Worm (Caenorhabditis elegans) whole organism, L4 larva: ENCODE measurements around the gene Y48A6B.3.
"Not testable (repeated sequence)": the region's sequence is repeated elsewhere in the genome, so short reads cannot be mapped to it uniquely, and the experiment has no call there.

Experiments
- D1046.2 ChIP-seq: fragments of 200-800 bp; sonication (Bioruptor generic); IDR thresholded peaks from 2 replicates; pipeline ENCODE4 v1.3.6; 2022; ENCODE audit warnings: missing genetic modification characterization, missing compliant biosample characterization
- F10B5.3 ChIP-seq: sonication (generic microtip); optimal IDR thresholded peaks from 2 replicates; lab custom pipeline; 2016; ENCODE audit warnings: mild to moderate bottlenecking, missing genetic modification characterization, missing compliant biosample characterization
- T20F7.1 ChIP-seq: fragments of 200-800 bp; sonication (Bioruptor generic); optimal IDR thresholded peaks from 2 replicates; lab custom pipeline; 2018; ENCODE audit warnings: mild to moderate bottlenecking, missing genetic modification characterization, missing compliant biosample characterization
- T26A8.4 ChIP-seq: fragments of 200-800 bp; sonication (Bioruptor generic); IDR thresholded peaks from 2 replicates; pipeline ENCODE4 v1.3.6; 2022; ENCODE audit warnings: missing genetic modification characterization, missing compliant biosample characterization
- aha-1 ChIP-seq: fragments of 150-350 bp; peaks from one replicate; lab custom pipeline; 2014; ENCODE audit warnings: missing biosample characterization, missing genetic modification characterization
- attf-4 ChIP-seq: sonication (generic microtip); optimal IDR thresholded peaks from 3 replicates; lab custom pipeline; 2017; ENCODE audit warnings: missing biosample characterization, missing genetic modification characterization
- ceh-82 ChIP-seq: sonication (generic microtip); optimal IDR thresholded peaks from 2 replicates; lab custom pipeline; 2017; ENCODE audit warnings: missing biosample characterization, missing genetic modification characterization
- ctbp-1 ChIP-seq: fragments of 200-800 bp; sonication (Bioruptor generic); IDR thresholded peaks from 2 replicates; pipeline ENCODE4 v1.3.6; 2022; ENCODE audit warnings: missing genetic modification reagents, missing genetic modification characterization, missing compliant biosample characterization
- daf-16 ChIP-seq, 3 experiments: sonication (generic microtip); optimal IDR thresholded peaks; 2 replicates each; lab custom pipeline; 2016 to 2017; ENCODE audit warnings: missing genetic modification characterization in 3 of 3, missing genetic modification reagents in 3 of 3, mild to moderate bottlenecking in 2 of 3, missing compliant biosample characterization in 2 of 3, missing biosample characterization in 1 of 3, moderate library complexity in 1 of 3
- dmd-8 ChIP-seq: fragments of 200-800 bp; sonication (Bioruptor generic); IDR thresholded peaks from 2 replicates; pipeline ENCODE4 v1.3.6; 2022; ENCODE audit warnings: missing genetic modification characterization, missing compliant biosample characterization
- dve-1 ChIP-seq: sonication (generic microtip); optimal IDR thresholded peaks from 2 replicates; lab custom pipeline; 2017; ENCODE audit warnings: antibody characterized with exemption, mild to moderate bottlenecking, missing genetic modification characterization, missing compliant biosample characterization; ENCODE audit not compliant: insufficient read depth
- egl-27 ChIP-seq: sonication (generic microtip); optimal IDR thresholded peaks from 3 replicates; lab custom pipeline; 2017; ENCODE audit warnings: missing biosample characterization, missing genetic modification reagents, missing genetic modification characterization
- egl-43 ChIP-seq: fragments of 200-800 bp; sonication (Bioruptor generic); IDR thresholded peaks from 2 replicates; pipeline ENCODE4 v1.3.6; 2022; ENCODE audit warnings: missing genetic modification reagents, missing genetic modification characterization, missing compliant biosample characterization
- fos-1 ChIP-seq: fragments of 150-350 bp; optimal IDR thresholded peaks from 2 replicates; lab custom pipeline; 2014; ENCODE audit warnings: missing biosample characterization, missing genetic modification characterization
- hif-1 ChIP-seq, 2 experiments: sonication (generic microtip); optimal IDR thresholded peaks; 2 replicates each; lab custom pipeline; 2016 to 2017; ENCODE audit warnings: missing compliant biosample characterization in 2 of 2, missing genetic modification characterization in 2 of 2, missing genetic modification reagents in 2 of 2, missing genotype in 2 of 2, mild to moderate bottlenecking in 1 of 2
- lim-7 ChIP-seq: fragments of 200-800 bp; sonication (Bioruptor generic); IDR thresholded peaks from 2 replicates; pipeline ENCODE4 v1.3.6; 2022; ENCODE audit warnings: missing genetic modification characterization, missing compliant biosample characterization
- lin-13 ChIP-seq: fragments of 150-350 bp; optimal IDR thresholded peaks from 2 replicates; lab custom pipeline; 2014; ENCODE audit warnings: missing biosample characterization, missing genetic modification reagents, missing genetic modification characterization
- lin-38 ChIP-seq: fragments of 200-800 bp; sonication (Bioruptor generic); IDR thresholded peaks from 2 replicates; pipeline ENCODE4 v1.3.6; 2022; ENCODE audit warnings: missing genetic modification reagents, missing genetic modification characterization, missing compliant biosample characterization
- lin-39 ChIP-seq: fragments of 150-350 bp; optimal IDR thresholded peaks from 2 replicates; lab custom pipeline; 2014; ENCODE audit warnings: missing biosample characterization, missing genetic modification reagents, missing genetic modification characterization
- lir-3 ChIP-seq: sonication (generic microtip); optimal IDR thresholded peaks from 2 replicates; lab custom pipeline; 2016; ENCODE audit warnings: mild to moderate bottlenecking, missing genetic modification characterization, missing compliant biosample characterization
- madf-5 ChIP-seq, 2 experiments: fragments of 200-800 bp; sonication (Bioruptor generic); IDR thresholded peaks; 2 replicates each; pipeline ENCODE4 v1.3.6; 2022; ENCODE audit warnings: missing compliant biosample characterization in 2 of 2, missing genetic modification characterization in 2 of 2
- madf-9 ChIP-seq: fragments of 200-800 bp; sonication (Bioruptor generic); conservative IDR thresholded peaks from 2 replicates; pipeline ENCODE4 v1.3.6; 2022; ENCODE audit warnings: missing genetic modification reagents, missing genetic modification characterization, missing compliant biosample characterization
- mdl-1 ChIP-seq, 2 experiments: fragments of 150-350 bp in 1 of 2; sonication (generic microtip) in 1 of 2; optimal IDR thresholded peaks; 2 replicates each; lab custom pipeline; 2014 to 2017; ENCODE audit warnings: missing biosample characterization in 2 of 2, missing genetic modification characterization in 2 of 2
- mep-1 ChIP-seq: fragments of 150-350 bp; sonication (generic microtip); optimal IDR thresholded peaks from 3 replicates; lab custom pipeline; 2014; ENCODE audit warnings: missing biosample characterization, missing genetic modification characterization
- mxl-2 ChIP-seq: fragments of 200-800 bp; sonication (Bioruptor generic); conservative IDR thresholded peaks from 2 replicates; pipeline ENCODE4 v1.3.6; 2022; ENCODE audit warnings: missing genetic modification reagents, missing genetic modification characterization, missing compliant biosample characterization
- nhr-11 ChIP-seq: fragments of 150-350 bp; optimal IDR thresholded peaks from 2 replicates; lab custom pipeline; 2014; ENCODE audit warnings: missing biosample characterization, missing genetic modification characterization
- nhr-41 ChIP-seq: fragments of 200-800 bp; sonication (Bioruptor generic); IDR thresholded peaks from 2 replicates; pipeline ENCODE4 v1.3.6; 2022; ENCODE audit warnings: missing genetic modification reagents, missing genetic modification characterization, missing compliant biosample characterization
- nhr-77 ChIP-seq: fragments of 150-350 bp; optimal IDR thresholded peaks from 2 replicates; lab custom pipeline; 2014; ENCODE audit warnings: missing biosample characterization, missing genetic modification characterization
- pha-4 ChIP-seq, 2 experiments: fragments of 150-350 bp in 1 of 2; fragments of 200-800 bp in 1 of 2; sonication (Bioruptor generic) in 1 of 2; IDR thresholded peaks in 1 of 2; optimal IDR thresholded peaks in 1 of 2; 2 replicates each; pipeline versions ENCODE4 v1.3.6 to Lab custom; 2014 to 2022; ENCODE audit warnings: missing genetic modification characterization in 2 of 2, missing genetic modification reagents in 2 of 2, missing biosample characterization in 1 of 2, missing compliant biosample characterization in 1 of 2
- pqm-1 ChIP-seq: sonication (generic microtip); optimal IDR thresholded peaks from 2 replicates; lab custom pipeline; 2017; ENCODE audit warnings: missing biosample characterization, missing genetic modification characterization
- set-16 ChIP-seq: fragments of 200-800 bp; sonication (Bioruptor generic); IDR thresholded peaks from 2 replicates; pipeline ENCODE4 v1.3.6; 2022; ENCODE audit warnings: missing genetic modification reagents, missing genetic modification characterization, missing compliant biosample characterization
- tag-97 ChIP-seq: fragments of 200-800 bp; sonication (Bioruptor generic); IDR thresholded peaks from 2 replicates; pipeline ENCODE4 v1.3.6; 2022; ENCODE audit warnings: missing genetic modification characterization, missing compliant biosample characterization
- tra-1 ChIP-seq: fragments of 200-800 bp; sonication (Bioruptor generic); IDR thresholded peaks from 2 replicates; pipeline ENCODE4 v1.3.6; 2022; ENCODE audit warnings: missing genetic modification reagents, missing genetic modification characterization, missing compliant biosample characterization
- unc-130 ChIP-seq: sonication (generic microtip); optimal IDR thresholded peaks from 2 replicates; lab custom pipeline; 2016; ENCODE audit warnings: missing genetic modification reagents, missing genetic modification characterization, missing compliant biosample characterization
- unc-62 ChIP-seq, 3 experiments: fragments of 150-350 bp in 1 of 3; sonication (generic microtip); optimal IDR thresholded peaks in 2 of 3; peaks in 1 of 3; 1 replicate in 1 of 3; 2 replicates in 2 of 3; lab custom pipeline; 2014 to 2017; ENCODE audit warnings: missing biosample characterization in 3 of 3, missing genetic modification characterization in 3 of 3, missing genetic modification reagents in 3 of 3, missing genotype in 1 of 3
- zip-11 ChIP-seq: fragments of 200-800 bp; sonication (Bioruptor generic); IDR thresholded peaks from 2 replicates; pipeline ENCODE4 v1.3.6; 2022; ENCODE audit warnings: missing genetic modification characterization, missing compliant biosample characterization
- zip-2 ChIP-seq: fragments of 150-350 bp; optimal IDR thresholded peaks from 2 replicates; lab custom pipeline; 2014; ENCODE audit warnings: missing biosample characterization, missing genetic modification characterization

Gene Y48A6B.3

ce11 chrIII:10976580-10976979 lies 31.4 kb upstream of the Y48A6B.3 start:
- TF ChIP-seq dve-1 (tag; lab: Kevin White, UChicago): no peak
- TF ChIP-seq mep-1 (tag; lab: Kevin White, UChicago): no peak
- TF ChIP-seq nhr-11 (tag; lab: Kevin White, UChicago): no peak
- no peak for TF ChIP-seq lir-3
- no peak for TF ChIP-seq daf-16 (GFP tag; optimal IDR thresholded peaks at IDR 0.05; lab: Kevin White, UChicago)
- TF ChIP-seq daf-16 (tag; optimal IDR thresholded peaks at IDR 0.05; lab: Kevin White, UChicago): no peak
- no peak for TF ChIP-seq attf-4
- TF ChIP-seq fos-1 (tag; lab: Kevin White, UChicago): no peak
- no peak for TF ChIP-seq ctbp-1 (GFP tag; lab: Robert Waterston, UW)
- no peak for TF ChIP-seq egl-27
- no peak for TF ChIP-seq lin-13 (GFP tag; lab: Kevin White, UChicago)
- no peak for TF ChIP-seq mdl-1 (tag; optimal IDR thresholded peaks at IDR 0.05; lab: Kevin White, UChicago)
- no peak for TF ChIP-seq ceh-82
- TF ChIP-seq T20F7.1: no peak
- TF ChIP-seq zip-2 (tag; lab: Kevin White, UChicago): no peak
- TF ChIP-seq unc-62 (GFP tag; optimal IDR thresholded peaks at IDR 0.05 in 1 of 2; lab: Kevin White, UChicago): no peak
- TF ChIP-seq unc-62 (tag; optimal IDR thresholded peaks at IDR 0.05; lab: Kevin White, UChicago): no peak
- TF ChIP-seq hif-1 (tag; optimal IDR thresholded peaks at IDR 0.05; lab: Kevin White, UChicago): no peak
- no peak for TF ChIP-seq pha-4 (GFP tag; IDR thresholded peaks at IDR 0.05; lab: Robert Waterston, UW)
- no peak for TF ChIP-seq pha-4 (tag; optimal IDR thresholded peaks at IDR 0.05; lab: Kevin White, UChicago)
- TF ChIP-seq lin-39 (tag; lab: Kevin White, UChicago): no peak
- no peak for TF ChIP-seq tag-97 (GFP tag; lab: Robert Waterston, UW)

- TF ChIP-seq unc-62 (GFP tag; optimal IDR thresholded peaks at IDR 0.05 in 1 of 2; lab: Kevin White, UChicago) (peak in 1 of 2 experiments; percentile 96), unc-62 (tag; optimal IDR thresholded peaks at IDR 0.05; lab: Kevin White, UChicago) (no peak), T26A8.4 (GFP tag; lab: Robert Waterston, UW) (peak; percentile 10; the same call in 1 of the 2 replicates), unc-130 (no peak)
Observed at ce11 chrIII:10981555-10981954, 26.5 kb upstream of the Y48A6B.3 start.

- no peak for TF ChIP-seq nhr-77
- no peak for TF ChIP-seq nhr-41 (GFP tag; lab: Robert Waterston, UW)
- TF ChIP-seq aha-1 (tag; lab: Kevin White, UChicago): peak; percentile 15
- TF ChIP-seq pqm-1: no peak
- no peak for TF ChIP-seq F10B5.3 (tag; lab: Kevin White, UChicago)
- no peak for TF ChIP-seq zip-11 (GFP tag; lab: Robert Waterston, UW)
- TF ChIP-seq, all 104 proteins: peak for 1
Observed at ce11 chrIII:10983153-10983552, 24.9 kb upstream of the Y48A6B.3 start, which contains the start of gene col-92. TSS of gene col-92 (minus strand) at chrIII:10983253.

- TF ChIP-seq egl-43 (GFP tag; lab: Robert Waterston, UW): 0 out of 2 replicates have a peak, but pooled peaks have one; percentile 24
- TF ChIP-seq D1046.2 (GFP tag; lab: Robert Waterston, UW): 0 out of 2 replicates have a peak, but pooled peaks have one; percentile 50
- TF ChIP-seq lim-7: peak; percentile 45; the same call in 1 of the 2 replicates
- TF ChIP-seq madf-9 (GFP tag; lab: Robert Waterston, UW): 0 out of 2 replicates have a peak, but pooled peaks have one; percentile 39
- peak; percentile 18; the same call in 1 of the 2 replicates for TF ChIP-seq lin-38 (GFP tag; lab: Robert Waterston, UW)
- TF ChIP-seq madf-5 (GFP tag; IDR thresholded peaks at IDR 0.05; lab: Robert Waterston, UW): peak in 1 of 2 experiments; percentile 96; a peak in 2 of 4 replicates
- 0 out of 2 replicates have a peak, but pooled peaks have one; percentile 55 for TF ChIP-seq dmd-8 (GFP tag; lab: Robert Waterston, UW)
- peak; percentile 45; the same call in 1 of the 2 replicates for TF ChIP-seq pha-4 (GFP tag; IDR thresholded peaks at IDR 0.05; lab: Robert Waterston, UW)
- TF ChIP-seq pha-4 (tag; optimal IDR thresholded peaks at IDR 0.05; lab: Kevin White, UChicago): not testable (repeated sequence)
- TF ChIP-seq mxl-2: 0 out of 2 replicates have a peak, but pooled peaks have one; percentile 42
- TF ChIP-seq set-16 (GFP tag; lab: Robert Waterston, UW): peak; percentile 99
- 0 out of 2 replicates have a peak, but pooled peaks have one; percentile 33 for TF ChIP-seq T26A8.4 (GFP tag; lab: Robert Waterston, UW)
- peak; percentile 59; the same call in 1 of the 2 replicates for TF ChIP-seq tra-1 (GFP tag; lab: Robert Waterston, UW)
- peak; percentile 38; the same call in 1 of the 2 replicates for TF ChIP-seq ctbp-1 (GFP tag; lab: Robert Waterston, UW)
Observed at ce11 chrIII:10984749-10985148, 23.3 kb upstream of the Y48A6B.3 start.
